Worm (Caenorhabditis elegans) whole organism, L3 larva: ENCODE data around the gene rpb-4.

Source experiments
- ceh-82 ChIP-seq: fragments of 150-350 bp; optimal IDR thresholded peaks from 2 replicates; lab custom pipeline; 2014; ENCODE audit warnings: missing biosample characterization, missing genetic modification characterization
- ceh-9 ChIP-seq: sonication (generic microtip); optimal IDR thresholded peaks from 2 replicates; lab custom pipeline; 2018; ENCODE audit warnings: missing biosample characterization, missing genetic modification characterization
- egl-27 ChIP-seq: sonication (generic microtip); optimal IDR thresholded peaks from 4 replicates; lab custom pipeline; 2017; ENCODE audit warnings: missing biosample characterization, missing genetic modification reagents, missing genetic modification characterization
- egl-5 ChIP-seq: fragments of 150-350 bp; optimal IDR thresholded peaks from 2 replicates; lab custom pipeline; 2017; ENCODE audit warnings: missing biosample characterization, missing genetic modification reagents, missing genetic modification characterization, inconsistent platforms
- eor-1 ChIP-seq, 2 experiments: fragments of 150-350 bp; optimal IDR thresholded peaks; 2 replicates each; lab custom pipeline; 2014 to 2018; ENCODE audit warnings: missing biosample characterization in 2 of 2, missing genetic modification characterization in 2 of 2
- fos-1 ChIP-seq: fragments of 150-350 bp; optimal IDR thresholded peaks from 2 replicates; lab custom pipeline; 2014; ENCODE audit warnings: missing biosample characterization, missing genetic modification characterization
- lin-39 ChIP-seq: fragments of 150-350 bp; optimal IDR thresholded peaks from 2 replicates; lab custom pipeline; 2018; ENCODE audit warnings: missing biosample characterization, missing genetic modification reagents, missing genetic modification characterization
- lsy-12 ChIP-seq: sonication (generic microtip); optimal IDR thresholded peaks from 2 replicates; lab custom pipeline; 2016; ENCODE audit warnings: mild to moderate bottlenecking, missing genetic modification characterization, missing compliant biosample characterization
- nhr-237 ChIP-seq: fragments of 150-350 bp; optimal IDR thresholded peaks from 2 replicates; lab custom pipeline; 2014; ENCODE audit warnings: missing biosample characterization, missing genetic modification characterization
- nhr-67 ChIP-seq: fragments of 150-350 bp; optimal IDR thresholded peaks from 2 replicates; lab custom pipeline; 2014; ENCODE audit warnings: missing biosample characterization, missing genetic modification characterization
- nhr-76 ChIP-seq: fragments of 150-350 bp; sonication (generic microtip); optimal IDR thresholded peaks from 5 replicates; lab custom pipeline; 2014; ENCODE audit warnings: missing biosample characterization, missing genetic modification characterization
- unc-39 ChIP-seq: sonication (generic microtip); optimal IDR thresholded peaks from 4 replicates; lab custom pipeline; 2017; ENCODE audit warnings: missing biosample characterization, missing genetic modification characterization
- unc-62 ChIP-seq: fragments of 150-350 bp; sonication (generic microtip); optimal IDR thresholded peaks from 4 replicates; lab custom pipeline; 2014; ENCODE audit warnings: missing biosample characterization, missing genetic modification reagents, missing genetic modification characterization
- zag-1 ChIP-seq: fragments of 150-350 bp; optimal IDR thresholded peaks from 2 replicates; lab custom pipeline; 2014; ENCODE audit warnings: missing biosample characterization, missing genetic modification characterization

DNA sequence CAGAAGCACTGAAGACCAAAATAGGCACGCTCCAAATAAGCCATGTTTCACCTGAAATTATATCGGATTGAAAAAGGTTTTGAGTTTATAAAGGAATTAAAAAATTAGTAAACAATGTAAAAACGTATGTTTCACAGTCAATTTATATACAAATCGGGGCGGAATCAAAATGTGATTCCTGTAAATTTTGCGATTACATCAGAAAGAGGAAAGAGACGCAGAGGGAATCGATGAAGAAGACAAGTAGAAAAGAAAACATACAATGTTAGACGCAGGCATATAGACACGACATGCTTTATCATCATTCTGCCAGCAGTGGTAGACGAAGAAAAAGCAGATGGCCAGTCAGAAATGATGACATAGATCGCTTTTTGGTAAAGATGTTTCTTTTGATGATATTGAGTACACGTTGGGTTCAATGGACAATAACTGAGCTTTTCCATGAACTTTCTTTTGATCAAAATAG, 10.3 kb upstream of the rpb-4 start, which contains the start of gene msra-1:
- TF ChIP-seq lin-39 (tag; lab: Kevin White, UChicago) (no peak), nhr-76 (no peak), egl-27 (tag; lab: Kevin White, UChicago) (no peak), unc-62 (GFP tag; lab: Kevin White, UChicago) (no peak), nhr-237 (no peak), unc-39 (tag; lab: Kevin White, UChicago) (no peak), zag-1 (tag; lab: Kevin White, UChicago) (no peak), lsy-12 (no peak), fos-1 (tag; lab: Kevin White, UChicago) (no peak), egl-5 (tag; lab: Kevin White, UChicago) (no peak), eor-1 (tag; optimal IDR thresholded peaks at IDR 0.05; lab: Kevin White, UChicago) (no peak), ceh-9 (tag; lab: Kevin White, UChicago) (no peak), nhr-67 (tag; lab: Kevin White, UChicago) (no peak), ceh-82 (tag; lab: Kevin White, UChicago) (no peak)
